Fruit fly (Drosophila melanogaster) whole organism, embryonic: ENCODE measurements around the gene Kdsr.

Experiments
- Bgb ChIP-seq: fragments of 200-800 bp; sonication (Bioruptor generic); IDR thresholded peaks from 2 replicates; pipeline ENCODE4 v1.3.6; 2022; ENCODE audit warnings: missing biosample characterization, missing genetic modification characterization; ENCODE audit not compliant: partially characterized antibody
- CG11093 ChIP-seq: fragments of 200-800 bp; sonication (Bioruptor generic); IDR thresholded peaks from 3 replicates; pipeline ENCODE4 v1.3.6; 2022; ENCODE audit warnings: missing biosample characterization, missing genetic modification characterization
- CG12299 ChIP-seq: fragments of 200-800 bp; sonication (Bioruptor generic); optimal IDR thresholded peaks from 2 replicates; lab custom pipeline; 2018; ENCODE audit warnings: missing biosample characterization, mild to moderate bottlenecking, missing genetic modification characterization
- CG12942 ChIP-seq: fragments of 200-800 bp; sonication (Bioruptor generic); optimal IDR thresholded peaks from 3 replicates; lab custom pipeline; 2016; ENCODE audit warnings: missing biosample characterization, missing genetic modification characterization
- CG13123 ChIP-seq: fragments of 200-800 bp; sonication (Bioruptor generic); optimal IDR thresholded peaks from 2 replicates; lab custom pipeline; 2016; ENCODE audit warnings: missing biosample characterization, missing genetic modification characterization
- CG13624 ChIP-seq: fragments of 200-800 bp; sonication (Bioruptor generic); optimal IDR thresholded peaks from 2 replicates; lab custom pipeline; 2016; ENCODE audit warnings: missing biosample characterization, missing genetic modification characterization
- CG14014 ChIP-seq: fragments of 200-800 bp; sonication (Bioruptor generic); IDR thresholded peaks from 2 replicates; pipeline ENCODE4 v1.3.6; 2022; ENCODE audit warnings: missing biosample characterization, missing genetic modification characterization
- CG14667 ChIP-seq: fragments of 200-800 bp; sonication (Bioruptor generic); IDR thresholded peaks from 2 replicates; pipeline ENCODE4 v1.3.6; 2022; ENCODE audit warnings: missing biosample characterization, missing genetic modification characterization
- CG14710 ChIP-seq: fragments of 200-800 bp; sonication (Bioruptor generic); optimal IDR thresholded peaks from 3 replicates; lab custom pipeline; 2019; ENCODE audit warnings: missing biosample characterization, mild to moderate bottlenecking, missing genetic modification characterization, moderate library complexity
- CG15479 ChIP-seq: fragments of 200-800 bp; sonication (Bioruptor generic); optimal IDR thresholded peaks from 3 replicates; lab custom pipeline; 2019; ENCODE audit warnings: missing biosample characterization, mild to moderate bottlenecking, missing genetic modification characterization, moderate library complexity
- CG16815 ChIP-seq: fragments of 200-800 bp; sonication (Bioruptor generic); optimal IDR thresholded peaks from 3 replicates; lab custom pipeline; 2017; ENCODE audit warnings: missing biosample characterization, mild to moderate bottlenecking, missing genetic modification characterization
- CG33213 ChIP-seq: fragments of 200-800 bp; sonication (Bioruptor generic); optimal IDR thresholded peaks from 3 replicates; lab custom pipeline; 2016; ENCODE audit warnings: missing biosample characterization, missing genetic modification characterization
- CG4820 ChIP-seq: fragments of 200-800 bp; sonication (Bioruptor generic); optimal IDR thresholded peaks from 3 replicates; lab custom pipeline; 2016; ENCODE audit warnings: missing biosample characterization, missing genetic modification characterization
- CG5180 ChIP-seq: fragments of 200-800 bp; sonication (Bioruptor generic); optimal IDR thresholded peaks from 3 replicates; lab custom pipeline; 2017; ENCODE audit warnings: missing biosample characterization, missing genetic modification characterization, mild to moderate bottlenecking, moderate library complexity, missing genetic modification reagents
- CG8290 ChIP-seq, 3 experiments: fragments of 200-800 bp; sonication (Bioruptor generic); optimal IDR thresholded peaks; 2 replicates each; lab custom pipeline; 2016 to 2019; ENCODE audit warnings: missing biosample characterization in 3 of 3, missing genetic modification characterization in 3 of 3, mild to moderate bottlenecking in 2 of 3, moderate library complexity in 1 of 3
- CG8765 ChIP-seq: fragments of 200-800 bp; sonication (Bioruptor generic); IDR thresholded peaks from 2 replicates; pipeline ENCODE4 v1.3.6; 2022; ENCODE audit warnings: missing biosample characterization, missing genetic modification characterization
- CG8944 ChIP-seq: fragments of 200-800 bp; sonication (Bioruptor generic); optimal IDR thresholded peaks from 3 replicates; lab custom pipeline; 2016; ENCODE audit warnings: missing biosample characterization, missing genetic modification characterization
- CG9215 ChIP-seq: fragments of 200-800 bp; sonication (Bioruptor generic); IDR thresholded peaks from 2 replicates; pipeline ENCODE4 v1.3.6; 2022; ENCODE audit warnings: missing biosample characterization, missing genetic modification characterization
- CTCF ChIP-seq: fragments of 200-800 bp; sonication (Bioruptor generic); optimal IDR thresholded peaks from 2 replicates; lab custom pipeline; 2017; ENCODE audit warnings: missing biosample characterization, mild to moderate bottlenecking, missing genetic modification characterization, moderate library complexity
- CrebB ChIP-seq: fragments of 200-800 bp; sonication (Bioruptor generic); optimal IDR thresholded peaks from 3 replicates; lab custom pipeline; 2018; ENCODE audit warnings: missing biosample characterization, mild to moderate bottlenecking, missing genetic modification characterization
- D ChIP-seq, 2 experiments: fragments of 200-800 bp in 1 of 2; fragments of >200 bp in 1 of 2; sonication (Bioruptor generic) in 1 of 2; optimal IDR thresholded peaks; 2 replicates in 1 of 2; 3 replicates in 1 of 2; lab custom pipeline; 2017; ENCODE audit warnings: mild to moderate bottlenecking in 1 of 2, missing biosample characterization in 1 of 2, missing genetic modification characterization in 1 of 2, missing genetic modification reagents in 1 of 2
- Dp ChIP-seq: fragments of 200-800 bp; sonication (Bioruptor generic); optimal IDR thresholded peaks from 2 replicates; lab custom pipeline; 2018; ENCODE audit warnings: missing biosample characterization, mild to moderate bottlenecking, missing genetic modification characterization, moderate library complexity
- Ets65A ChIP-seq: fragments of 200-800 bp; sonication (Bioruptor generic); peaks from one replicate; lab custom pipeline; 2016; ENCODE audit warnings: missing biosample characterization, missing genetic modification characterization
- Fer1 ChIP-seq: fragments of 200-800 bp; sonication (Bioruptor generic); optimal IDR thresholded peaks from 2 replicates; lab custom pipeline; 2017; ENCODE audit warnings: missing biosample characterization, mild to moderate bottlenecking, missing genetic modification characterization
- Fer3 ChIP-seq: fragments of 200-800 bp; sonication (Bioruptor generic); optimal IDR thresholded peaks from 2 replicates; lab custom pipeline; 2018; ENCODE audit warnings: missing biosample characterization, mild to moderate bottlenecking, missing genetic modification characterization, moderate library complexity
- Hand ChIP-seq: fragments of 200-800 bp; sonication (Bioruptor generic); optimal IDR thresholded peaks from 2 replicates; lab custom pipeline; 2017; ENCODE audit warnings: mild to moderate bottlenecking, missing biosample characterization, missing genetic modification reagents, missing genetic modification characterization
- Hmr ChIP-seq: fragments of 200-800 bp; sonication (Bioruptor generic); optimal IDR thresholded peaks from 3 replicates; lab custom pipeline; 2017; ENCODE audit warnings: mild to moderate bottlenecking, missing biosample characterization, missing genetic modification reagents, missing genetic modification characterization
- Hmx ChIP-seq: fragments of 200-800 bp; sonication (Bioruptor generic); optimal IDR thresholded peaks from 2 replicates; lab custom pipeline; 2016; ENCODE audit warnings: missing biosample characterization, missing genetic modification characterization
- Myb ChIP-seq: fragments of 200-800 bp; sonication (Bioruptor generic); optimal IDR thresholded peaks from 2 replicates; lab custom pipeline; 2016; ENCODE audit warnings: missing biosample characterization, missing genetic modification characterization
- Nf-YC ChIP-seq: fragments of 200-800 bp; optimal IDR thresholded peaks from 3 replicates; lab custom pipeline; 2019; ENCODE audit warnings: missing biosample characterization, mild to moderate bottlenecking, missing genetic modification characterization, moderate library complexity
- Optix ChIP-seq: fragments of 200-800 bp; sonication (Bioruptor generic); IDR thresholded peaks from 3 replicates; pipeline ENCODE4 v1.3.6; 2022; ENCODE audit warnings: missing biosample characterization, missing genetic modification characterization
- Ssrp ChIP-seq: fragments of 200-800 bp; sonication (Bioruptor generic); optimal IDR thresholded peaks from 2 replicates; lab custom pipeline; 2018; ENCODE audit warnings: missing biosample characterization, mild to moderate bottlenecking, missing genetic modification characterization, moderate library complexity
- Taf1 ChIP-seq: fragments of 200-800 bp; sonication (Bioruptor generic); IDR thresholded peaks from 2 replicates; pipeline ENCODE4 v1.3.6; 2022; ENCODE audit warnings: missing biosample characterization, missing genetic modification characterization
- Usf ChIP-seq: fragments of 200-800 bp; sonication (Bioruptor generic); optimal IDR thresholded peaks from 2 replicates; lab custom pipeline; 2017; ENCODE audit warnings: missing genotype, missing biosample characterization, missing genetic modification characterization
- amos ChIP-seq: fragments of 200-800 bp; sonication (Bioruptor generic); IDR thresholded peaks from 2 replicates; pipeline ENCODE4 v1.3.6; 2022; ENCODE audit warnings: missing biosample characterization, missing genetic modification characterization; ENCODE audit not compliant: partially characterized antibody
- br ChIP-seq: fragments of >200 bp; optimal IDR thresholded peaks from 2 replicates; lab custom pipeline; 2017
- chif ChIP-seq, 2 experiments: fragments of 200-800 bp; sonication (Bioruptor generic); optimal IDR thresholded peaks; 3 replicates each; lab custom pipeline; 2016; ENCODE audit warnings: missing biosample characterization in 2 of 2, missing genetic modification characterization in 2 of 2
- chinmo ChIP-seq: fragments of 200-800 bp; sonication (Bioruptor generic); IDR thresholded peaks from 4 replicates; pipeline ENCODE4 v1.3.6; 2022; ENCODE audit warnings: missing biosample characterization, missing genetic modification characterization; ENCODE audit not compliant: partially characterized antibody
- ems ChIP-seq: fragments of 200-800 bp; sonication (Bioruptor generic); optimal IDR thresholded peaks from 3 replicates; lab custom pipeline; 2016; ENCODE audit warnings: missing biosample characterization, missing genetic modification characterization
- gem ChIP-seq: fragments of 200-800 bp; sonication (Bioruptor generic); optimal IDR thresholded peaks from 2 replicates; lab custom pipeline; 2019; ENCODE audit warnings: missing biosample characterization, mild to moderate bottlenecking, missing genetic modification characterization, moderate library complexity
- gfzf ChIP-seq: fragments of 200-800 bp; sonication (Bioruptor generic); optimal IDR thresholded peaks from 2 replicates; lab custom pipeline; 2016; ENCODE audit warnings: missing biosample characterization, mild to moderate bottlenecking, missing genetic modification characterization, moderate library complexity
- gsb ChIP-seq: fragments of 200-800 bp; sonication (Bioruptor generic); IDR thresholded peaks from 2 replicates; pipeline ENCODE4 v1.3.6; 2022; ENCODE audit warnings: missing biosample characterization, missing genetic modification characterization
- ham ChIP-seq: fragments of 200-800 bp; sonication (Bioruptor generic); IDR thresholded peaks from 2 replicates; pipeline ENCODE4 v1.3.6; 2022; ENCODE audit warnings: missing biosample characterization, missing genetic modification characterization
- otp ChIP-seq: fragments of 200-800 bp; sonication (Bioruptor generic); IDR thresholded peaks from 3 replicates; pipeline ENCODE4, ENCODE4 v1.3.6; 2022; ENCODE audit warnings: missing biosample characterization, missing genetic modification characterization
- ro ChIP-seq: fragments of 200-800 bp; sonication (Bioruptor generic); IDR thresholded peaks from 2 replicates; pipeline ENCODE4 v1.3.6; 2022; ENCODE audit warnings: missing biosample characterization, missing genetic modification characterization
- scrt ChIP-seq: fragments of 200-800 bp; sonication (Bioruptor generic); optimal IDR thresholded peaks from 2 replicates; lab custom pipeline; 2018; ENCODE audit warnings: missing biosample characterization, mild to moderate bottlenecking, missing genetic modification characterization, moderate library complexity
- shn ChIP-seq: fragments of 200-800 bp; sonication (Bioruptor generic); optimal IDR thresholded peaks from 3 replicates; lab custom pipeline; 2016; ENCODE audit warnings: missing biosample characterization, missing genetic modification characterization
- tna ChIP-seq: fragments of 200-800 bp; sonication (Bioruptor generic); IDR thresholded peaks from 2 replicates; pipeline ENCODE4 v1.3.6; 2022; ENCODE audit warnings: missing biosample characterization, missing genetic modification characterization; ENCODE audit not compliant: partially characterized antibody
- tx ChIP-seq: fragments of 200-800 bp; sonication (Bioruptor generic); optimal IDR thresholded peaks from 2 replicates; lab custom pipeline; 2016; ENCODE audit warnings: missing biosample characterization, missing genetic modification characterization
- zen ChIP-seq: fragments of 200-800 bp; sonication (Bioruptor generic); optimal IDR thresholded peaks from 3 replicates; lab custom pipeline; 2018; ENCODE audit warnings: missing biosample characterization, mild to moderate bottlenecking, missing genetic modification characterization, moderate library complexity
- zfh1 ChIP-seq: fragments of 200-800 bp; sonication (Bioruptor generic); IDR thresholded peaks from 3 replicates; pipeline ENCODE4 v1.3.6; 2022; ENCODE audit warnings: missing biosample characterization, missing genetic modification characterization

Gene Kdsr

DNA sequence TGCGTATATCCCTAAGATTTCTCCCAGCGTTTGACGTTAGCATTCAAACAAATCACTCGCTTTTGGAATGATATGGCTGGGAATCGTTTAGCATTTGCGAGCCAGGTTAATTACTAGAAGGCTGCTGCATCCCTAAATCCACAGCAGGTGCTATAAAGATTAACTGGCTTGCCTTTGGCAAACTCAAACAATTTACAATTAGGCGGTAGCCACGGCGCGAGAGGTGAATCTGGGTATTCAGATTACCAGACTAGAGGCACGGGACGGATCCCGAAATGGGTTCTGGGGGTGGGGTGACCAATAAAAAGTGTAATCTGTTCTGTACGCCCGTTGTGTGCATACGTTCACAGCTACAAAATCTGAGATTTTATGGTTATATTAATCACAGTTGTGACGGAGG lies 18.9 kb upstream of the Kdsr start, which contains the start of gene CG11892 (continued):
- TF ChIP-seq CG4820 (GFP tag; lab: Kevin White, UChicago) (no peak), CG5180 (GFP tag; lab: Kevin White, UChicago) (peak; percentile 33), Optix (no peak), D (optimal IDR thresholded peaks at IDR 0.05; lab: Kevin White, UChicago) (no peak), D (GFP tag; optimal IDR thresholded peaks at IDR 0.05; lab: Kevin White, UChicago) (no peak), tx (GFP tag; lab: Kevin White, UChicago) (no peak), Nf-YC (no peak), CTCF (GFP tag; lab: Kevin White, UChicago) (no peak), Fer1 (GFP tag; lab: Kevin White, UChicago) (peak; percentile 74), Myb (GFP tag; lab: Kevin White, UChicago) (no peak), Usf (GFP tag; lab: Kevin White, UChicago) (no peak), Dp (GFP tag; lab: Kevin White, UChicago) (no peak), ham (GFP tag; lab: Robert Waterston, UW) (no peak), chif (GFP tag; optimal IDR thresholded peaks at IDR 0.05; lab: Kevin White, UChicago) (no peak), Hmr (peak; percentile 73), tna (GFP tag; lab: Robert Waterston, UW) (no peak), Hmx (no peak), CG9215 (no peak), zfh1 (no peak), Taf1 (GFP tag; lab: Robert Waterston, UW) (no peak), amos (GFP tag; lab: Robert Waterston, UW) (no peak), gem (tag; lab: Kevin White, UChicago) (peak; percentile 53), CG12942 (no peak), CG13624 (GFP tag; lab: Kevin White, UChicago) (no peak), Hand (GFP tag; lab: Kevin White, UChicago) (peak; percentile 12), CG14667 (GFP tag; lab: Robert Waterston, UW) (no peak), CG14014 (GFP tag; lab: Robert Waterston, UW) (peak; percentile 27; the same call in 1 of the 2 replicates), ems (GFP tag; lab: Kevin White, UChicago) (no peak), scrt (GFP tag; lab: Kevin White, UChicago) (peak; percentile 68), CG33213 (no peak), Fer3 (tag; lab: Kevin White, UChicago) (peak; percentile 56), CG8765 (GFP tag; lab: Robert Waterston, UW) (no peak), ro (no peak), shn (GFP tag; lab: Kevin White, UChicago) (no peak), CrebB (peak; percentile 66), CG11093 (GFP tag; lab: Robert Waterston, UW) (no peak), CG14710 (tag; lab: Kevin White, UChicago) (no peak), br (lab: Kevin White, UChicago) (no peak), Ssrp (tag; lab: Kevin White, UChicago) (no peak), gfzf (GFP tag; lab: Kevin White, UChicago) (no peak), chinmo (GFP tag; lab: Robert Waterston, UW) (no peak), Ets65A (peak; percentile 88), zen (tag; lab: Kevin White, UChicago) (no peak), CG8944 (GFP tag; lab: Kevin White, UChicago) (no peak), CG13123 (GFP tag; lab: Kevin White, UChicago) (no peak), CG15479 (GFP tag; lab: Kevin White, UChicago) (no peak), CG12299 (tag; lab: Kevin White, UChicago) (peak; percentile 18), CG16815 (no peak), gsb (GFP tag; lab: Robert Waterston, UW) (no peak), CG8290 (GFP tag; optimal IDR thresholded peaks at IDR 0.05; lab: Kevin White, UChicago) (no peak), CG8290 (tag; optimal IDR thresholded peaks at IDR 0.05; lab: Kevin White, UChicago) (peak in 1 of 2 experiments; percentile 93), otp (GFP tag; lab: Robert Waterston, UW) (peak; percentile 45; the same call in 1 of the 3 replicates), Bgb (GFP tag; lab: Robert Waterston, UW) (no peak)
